Worm (Caenorhabditis elegans): ENCODE results near the gene Y47D3A.34.
A peak's percentile ranks its signal among the peaks of the same experiment; 100 is the strongest.

The Y47D3A.34 gene

ce11 chrIII:11241583-11242187 lies 7.0 kb upstream of the Y47D3A.34 start:
- no peak for TF ChIP-seq tbx-11 (GFP tag; IDR thresholded peaks at IDR 0.05)

DNA sequence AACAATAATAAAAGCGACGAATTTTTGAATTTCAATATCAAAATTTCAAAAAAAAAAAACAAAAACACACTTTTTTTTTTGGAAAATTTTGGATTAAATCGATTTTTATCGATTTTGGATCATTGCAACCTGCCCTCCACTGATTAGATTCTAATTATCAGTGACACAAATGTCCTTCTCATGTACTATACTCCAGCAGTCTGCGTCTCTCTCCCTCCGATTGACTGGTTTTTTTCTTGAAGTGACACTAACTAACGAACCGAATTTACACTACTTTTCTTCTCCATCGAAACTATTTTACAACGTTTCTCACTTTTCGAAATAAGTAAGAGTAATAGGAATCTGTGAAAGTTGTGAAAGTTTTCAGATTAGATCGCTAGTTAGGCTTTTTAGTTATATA lies 6.1 kb upstream of the Y47D3A.34 start:
- TF ChIP-seq aly-1 (tag; optimal IDR thresholded peaks at IDR 0.05) (no peak), ceh-36 (tag; optimal IDR thresholded peaks at IDR 0.05) (no peak), hnd-1 (tag; optimal IDR thresholded peaks at IDR 0.05) (no peak), tra-4 (tag; optimal IDR thresholded peaks at IDR 0.05) (no peak), hmg-4 (GFP tag; optimal IDR thresholded peaks at IDR 0.05) (no peak), hmbx-1 (tag; optimal IDR thresholded peaks at IDR 0.05) (no peak), scrt-1 (GFP tag; IDR thresholded peaks at IDR 0.05) (no peak), ama-1 (optimal IDR thresholded peaks at IDR 0.05) (no peak), pes-1 (GFP tag; IDR thresholded peaks at IDR 0.05) (no peak), flt-1 (GFP tag; IDR thresholded peaks at IDR 0.05) (no peak), tbx-37 (GFP tag; conservative IDR thresholded peaks at IDR 0.05) (no peak), tbx-11 (GFP tag; IDR thresholded peaks at IDR 0.05) (no peak), ets-7 (tag; optimal IDR thresholded peaks at IDR 0.05) (no peak), F13C5.2 (tag; optimal IDR thresholded peaks at IDR 0.05) (no peak), sea-1 (GFP tag; conservative IDR thresholded peaks at IDR 0.05) (no peak), B0310.2 (tag; optimal IDR thresholded peaks at IDR 0.05) (no peak), ceh-13 (GFP tag; optimal IDR thresholded peaks at IDR 0.05) (no peak)

DNA sequence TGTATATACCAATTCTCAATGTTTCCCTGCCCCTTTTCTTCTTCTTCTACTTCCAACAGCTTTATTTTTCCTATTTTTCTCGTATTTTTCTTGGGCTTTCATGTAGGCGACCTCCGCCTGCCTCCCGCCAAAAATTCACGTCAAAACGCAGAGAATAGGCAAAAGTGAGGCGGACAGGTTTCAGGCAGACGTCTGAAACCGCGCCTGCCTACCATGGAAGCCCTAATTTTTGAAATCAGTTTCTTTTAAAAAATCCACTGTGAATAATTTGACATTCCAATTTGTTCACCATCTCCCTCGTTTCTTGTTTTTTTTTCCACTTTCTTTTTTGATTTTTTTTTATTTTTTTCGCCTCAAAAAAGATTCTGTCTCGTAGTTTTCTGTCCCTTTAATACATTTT lies 4.1 kb upstream of the Y47D3A.34 start:
- TF ChIP-seq ets-7 (tag; optimal IDR thresholded peaks at IDR 0.05) (no peak), hnd-1 (tag; optimal IDR thresholded peaks at IDR 0.05) (no peak), sea-1 (GFP tag; conservative IDR thresholded peaks at IDR 0.05) (no peak), ceh-36 (tag; optimal IDR thresholded peaks at IDR 0.05) (no peak), ceh-13 (GFP tag; optimal IDR thresholded peaks at IDR 0.05) (no peak), F13C5.2 (tag; optimal IDR thresholded peaks at IDR 0.05) (no peak), tbx-11 (GFP tag; IDR thresholded peaks at IDR 0.05) (no peak)

DNA sequence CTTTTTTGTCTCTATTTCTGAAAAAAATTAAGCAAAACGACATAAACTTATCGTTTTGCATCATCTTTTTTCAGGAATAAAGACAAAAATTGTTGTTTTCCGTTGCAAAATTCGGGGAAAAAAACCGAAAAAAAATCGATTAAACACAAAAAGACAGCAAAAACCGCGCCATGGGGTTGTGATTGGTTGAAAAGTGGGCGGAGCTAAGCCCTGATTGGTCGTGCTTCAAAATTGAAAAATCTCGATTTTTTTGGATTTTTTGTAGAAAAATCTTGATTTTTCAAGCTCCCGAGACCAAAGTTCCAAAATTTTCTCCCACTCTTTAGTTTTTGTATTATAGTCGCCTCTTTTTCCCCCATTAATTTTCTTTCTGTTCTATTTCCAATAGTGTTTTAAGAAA lies 3.6 kb upstream of the Y47D3A.34 start:
- TF ChIP-seq tra-4 (tag; optimal IDR thresholded peaks at IDR 0.05): no peak
- TF ChIP-seq ceh-13 (GFP tag; optimal IDR thresholded peaks at IDR 0.05): no peak
- TF ChIP-seq ceh-36 (tag; optimal IDR thresholded peaks at IDR 0.05): no peak
- TF ChIP-seq tbx-11 (GFP tag; IDR thresholded peaks at IDR 0.05): no peak
- no peak for TF ChIP-seq ama-1 (optimal IDR thresholded peaks at IDR 0.05)
- TF ChIP-seq pes-1 (GFP tag; IDR thresholded peaks at IDR 0.05): no peak
- TF ChIP-seq aly-1 (tag; optimal IDR thresholded peaks at IDR 0.05): no peak
- no peak for TF ChIP-seq hmbx-1 (tag; optimal IDR thresholded peaks at IDR 0.05)
- no peak for TF ChIP-seq tbx-37 (GFP tag; conservative IDR thresholded peaks at IDR 0.05)
- TF ChIP-seq flt-1 (GFP tag; IDR thresholded peaks at IDR 0.05): no peak
- TF ChIP-seq B0310.2 (tag; optimal IDR thresholded peaks at IDR 0.05): no peak
- no peak for TF ChIP-seq scrt-1 (GFP tag; IDR thresholded peaks at IDR 0.05)
- TF ChIP-seq F13C5.2 (tag; optimal IDR thresholded peaks at IDR 0.05): no peak
- TF ChIP-seq hnd-1 (tag; optimal IDR thresholded peaks at IDR 0.05): no peak
- TF ChIP-seq sea-1 (GFP tag; conservative IDR thresholded peaks at IDR 0.05): no peak

DNA sequence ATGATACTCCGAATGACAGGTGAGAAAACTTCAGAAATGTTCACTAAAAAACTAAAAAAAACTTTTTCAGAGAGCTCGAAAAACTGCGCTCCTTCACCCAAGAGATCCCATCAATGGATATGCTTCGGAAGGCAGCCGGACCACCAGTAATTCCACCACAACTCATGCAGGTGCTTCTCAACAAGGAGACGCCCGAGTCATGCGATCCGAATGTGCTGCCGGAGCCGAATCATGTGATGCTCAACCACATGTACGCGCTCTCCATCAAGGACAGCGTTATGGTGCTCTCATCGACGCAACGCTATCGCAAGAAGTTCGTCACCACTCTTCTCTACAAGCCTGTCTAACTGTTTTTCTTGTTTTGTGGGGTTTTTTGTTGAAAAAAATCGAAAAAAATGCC lies 3.1 kb upstream of the Y47D3A.34 start:
- TF ChIP-seq ceh-13 (GFP tag; optimal IDR thresholded peaks at IDR 0.05) (no peak), scrt-1 (GFP tag; IDR thresholded peaks at IDR 0.05) (no peak), tra-4 (tag; optimal IDR thresholded peaks at IDR 0.05) (no peak)

DNA sequence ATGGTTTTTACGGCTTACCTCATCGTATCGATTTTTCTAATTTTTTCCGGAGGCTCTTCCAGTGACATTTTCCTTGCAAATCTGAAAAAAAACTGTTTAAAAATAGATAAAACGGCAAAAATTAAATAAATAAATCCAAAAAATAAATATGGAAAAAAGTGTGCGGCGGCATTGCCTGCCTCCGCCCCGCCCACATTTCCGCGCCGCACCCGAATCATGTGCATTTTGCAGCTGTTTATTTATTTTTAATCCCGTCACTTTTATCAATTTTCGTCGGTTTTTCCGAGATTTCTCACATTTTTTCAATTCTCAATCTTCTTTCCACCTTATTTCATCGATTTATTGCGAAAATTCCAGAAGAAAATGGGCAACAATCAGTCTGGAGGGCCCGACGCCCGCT lies 2.1 kb upstream of the Y47D3A.34 start, which contains the start of the genes Y47D3A.14 and aakb-2:
Gene Y47D3A.14, minus strand, starts transcription at position 81 of the 400 bp plus-strand sequence.
Gene aakb-2, plus strand, starts transcription at position 356 of the 400 bp plus-strand sequence.
- TF ChIP-seq hmbx-1 (tag; optimal IDR thresholded peaks at IDR 0.05) (no peak), hnd-1 (tag; optimal IDR thresholded peaks at IDR 0.05) (peak; percentile 23), tbx-11 (GFP tag; IDR thresholded peaks at IDR 0.05) (no peak), ceh-13 (GFP tag; optimal IDR thresholded peaks at IDR 0.05) (peak; percentile 2), scrt-1 (GFP tag; IDR thresholded peaks at IDR 0.05) (no peak), hmg-4 (GFP tag; optimal IDR thresholded peaks at IDR 0.05) (no peak), pes-1 (GFP tag; IDR thresholded peaks at IDR 0.05) (peak; percentile 75), ets-7 (tag; optimal IDR thresholded peaks at IDR 0.05) (no peak), B0310.2 (tag; optimal IDR thresholded peaks at IDR 0.05) (no peak), ceh-36 (tag; optimal IDR thresholded peaks at IDR 0.05) (peak; percentile 36), sea-1 (GFP tag; conservative IDR thresholded peaks at IDR 0.05) (peak; percentile 61; the same call in 1 of the 2 replicates), F13C5.2 (tag; optimal IDR thresholded peaks at IDR 0.05) (peak; percentile 88), ama-1 (optimal IDR thresholded peaks at IDR 0.05) (no peak), aly-1 (tag; optimal IDR thresholded peaks at IDR 0.05) (no peak), flt-1 (GFP tag; IDR thresholded peaks at IDR 0.05) (peak; percentile 53), tra-4 (tag; optimal IDR thresholded peaks at IDR 0.05) (no peak), tbx-37 (GFP tag; conservative IDR thresholded peaks at IDR 0.05) (no peak)

DNA sequence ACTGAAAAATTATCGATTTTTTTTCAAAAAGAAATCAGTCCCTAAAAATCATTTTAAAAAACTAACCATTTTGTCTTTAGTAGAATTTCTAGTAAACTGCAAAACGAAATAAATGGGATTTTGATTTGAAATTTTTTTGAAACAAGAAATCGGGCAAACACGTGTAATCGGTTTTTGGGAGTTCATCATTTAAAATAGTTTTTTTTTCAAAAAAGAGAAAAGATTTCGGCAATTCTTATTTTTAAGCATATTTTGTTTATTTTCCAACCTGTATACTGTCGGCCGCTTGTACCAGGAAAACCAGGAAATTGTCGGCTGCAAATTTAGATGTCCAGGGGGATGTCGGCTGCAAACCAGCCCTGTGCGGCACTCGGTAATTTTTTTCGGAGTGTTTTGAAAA lies 2.7 kb downstream of the Y47D3A.34 start, which contains the start of gene elo-8:
Gene elo-8, minus strand, starts transcription at position 101 of the 400 bp plus-strand sequence.
- no peak for TF ChIP-seq hnd-1 (tag; optimal IDR thresholded peaks at IDR 0.05)
- no peak for TF ChIP-seq F13C5.2 (tag; optimal IDR thresholded peaks at IDR 0.05)
- TF ChIP-seq ceh-36 (tag; optimal IDR thresholded peaks at IDR 0.05): no peak
- no peak for TF ChIP-seq tbx-11 (GFP tag; IDR thresholded peaks at IDR 0.05)
- no peak for TF ChIP-seq ama-1 (optimal IDR thresholded peaks at IDR 0.05)
- no peak for TF ChIP-seq pes-1 (GFP tag; IDR thresholded peaks at IDR 0.05)
- TF ChIP-seq aly-1 (tag; optimal IDR thresholded peaks at IDR 0.05): no peak
- no peak for TF ChIP-seq sea-1 (GFP tag; conservative IDR thresholded peaks at IDR 0.05)
- TF ChIP-seq tbx-37 (GFP tag; conservative IDR thresholded peaks at IDR 0.05): no peak
- TF ChIP-seq ceh-13 (GFP tag; optimal IDR thresholded peaks at IDR 0.05): no peak
- no peak for TF ChIP-seq ets-7 (tag; optimal IDR thresholded peaks at IDR 0.05)
- TF ChIP-seq flt-1 (GFP tag; IDR thresholded peaks at IDR 0.05): no peak
- no peak for TF ChIP-seq hmg-4 (GFP tag; optimal IDR thresholded peaks at IDR 0.05)
- no peak for TF ChIP-seq B0310.2 (tag; optimal IDR thresholded peaks at IDR 0.05)

DNA sequence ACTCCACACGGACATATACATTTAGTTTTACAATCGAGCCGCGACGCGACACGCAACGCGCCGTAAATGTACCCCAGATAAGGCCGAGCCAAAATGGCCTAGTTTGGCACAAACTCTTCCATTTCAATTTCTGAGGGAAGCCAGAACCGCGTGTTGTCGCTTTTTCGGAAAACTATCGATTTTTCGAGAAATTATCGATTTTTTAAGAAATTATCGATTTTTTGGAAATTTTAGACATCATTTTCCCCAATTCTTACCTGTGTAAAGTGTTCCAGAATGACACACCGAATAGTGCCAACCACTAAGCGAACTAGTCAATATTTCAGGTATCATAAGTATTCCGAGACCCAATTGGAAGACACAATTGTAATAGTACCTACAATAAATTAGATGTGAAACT lies 3.3 kb downstream of the Y47D3A.34 start:
- TF ChIP-seq sea-1 (GFP tag; conservative IDR thresholded peaks at IDR 0.05) (no peak), ets-7 (tag; optimal IDR thresholded peaks at IDR 0.05) (no peak)

All from whole organism, early embryonic.